Fruit fly (Drosophila melanogaster): ENCODE data around the gene Edem1.
A peak's percentile ranks its signal among the peaks of the same experiment; 100 is the strongest.

The Edem1 gene

dm6 chrX:1877107-1877736 lies 31.4 kb downstream of the Edem1 start, which contains the start of the genes CG14817 and CG14805 (continued):
- no peak for TF ChIP-seq oc (tag; optimal IDR thresholded peaks at IDR 0.05)
- peak; percentile 67 for TF ChIP-seq CG34224 (GFP tag; IDR thresholded peaks at IDR 0.05; ENCODE audit: partially characterized antibody)
- peak; percentile 19; the same call in 1 of the 3 replicates for TF ChIP-seq row (GFP tag; IDR thresholded peaks at IDR 0.05)
- peak; percentile 77; the same call in 2 of the 3 replicates for TF ChIP-seq CG11456 (GFP tag; IDR thresholded peaks at IDR 0.05)
- peak; percentile 53 for TF ChIP-seq fd3F (GFP tag; optimal IDR thresholded peaks at IDR 0.05)
- TF ChIP-seq crp (GFP tag; optimal IDR thresholded peaks at IDR 0.05): peak in 1 of 2 experiments; percentile 22
- peak; percentile 89 for TF ChIP-seq CG12659 (GFP tag; optimal IDR thresholded peaks at IDR 0.05)
- peak; percentile 58 for TF ChIP-seq CG16813 (GFP tag; IDR thresholded peaks at IDR 0.05; ENCODE audit: partially characterized antibody)
- TF ChIP-seq CG1647 (GFP tag; optimal IDR thresholded peaks at IDR 0.05): peak; percentile 52
- no peak for TF ChIP-seq CG14860 (GFP tag; IDR thresholded peaks at IDR 0.05; ENCODE audit: partially characterized antibody)
- TF ChIP-seq CG13894 (tag; optimal IDR thresholded peaks at IDR 0.05): peak; percentile 80
- peak; percentile 65 for TF ChIP-seq NC2β (GFP tag; optimal IDR thresholded peaks at IDR 0.05)
- 0 out of 2 replicates have a peak, but pooled peaks have one; percentile 38 for TF ChIP-seq slbo (GFP tag; IDR thresholded peaks at IDR 0.05)
- TF ChIP-seq CG3281 (GFP tag; optimal IDR thresholded peaks at IDR 0.05): peak; percentile 89
- no peak for TF ChIP-seq CG4820 (GFP tag; optimal IDR thresholded peaks at IDR 0.05)
- peak; percentile 37 for TF ChIP-seq Max (GFP tag; optimal IDR thresholded peaks at IDR 0.05)
- TF ChIP-seq gcm (GFP tag; optimal IDR thresholded peaks at IDR 0.05): peak; percentile 79
- TF ChIP-seq CG30431 (GFP tag; optimal IDR thresholded peaks at IDR 0.05): peak; percentile 22
- TF ChIP-seq Hmr (GFP tag; optimal IDR thresholded peaks at IDR 0.05): peak; percentile 88
- TF ChIP-seq CG13287 (GFP tag; IDR thresholded peaks at IDR 0.05; ENCODE audit: partially characterized antibody): peak; percentile 70
- TF ChIP-seq CG33213 (GFP tag; optimal IDR thresholded peaks at IDR 0.05): peak; percentile 64
- TF ChIP-seq Kr (GFP tag; optimal IDR thresholded peaks at IDR 0.05): no peak
- TF ChIP-seq mirr (GFP tag; optimal IDR thresholded peaks at IDR 0.05): peak; percentile 93
- TF ChIP-seq CG14014 (GFP tag; IDR thresholded peaks at IDR 0.05): peak; percentile 22; the same call in 1 of the 2 replicates
- TF ChIP-seq Chrac-16 (GFP tag; optimal IDR thresholded peaks at IDR 0.05): no peak
- no peak for TF ChIP-seq CG8765 (GFP tag; IDR thresholded peaks at IDR 0.05)
- no peak for TF ChIP-seq HmgD (GFP tag; optimal IDR thresholded peaks at IDR 0.05)
- TF ChIP-seq cas (GFP tag; IDR thresholded peaks at IDR 0.05): no peak
- TF ChIP-seq vvl (GFP tag; IDR thresholded peaks at IDR 0.05): peak; percentile 67
- peak; percentile 53 for TF ChIP-seq nmo (GFP tag; optimal IDR thresholded peaks at IDR 0.05)
- peak; percentile 84 for TF ChIP-seq HHEX (GFP tag; optimal IDR thresholded peaks at IDR 0.05)
- TF ChIP-seq CG7556 (GFP tag; optimal IDR thresholded peaks at IDR 0.05): peak; percentile 45
- TF ChIP-seq CG32767 (GFP tag; IDR thresholded peaks at IDR 0.05): no peak
- no peak for TF ChIP-seq Drgx (GFP tag; IDR thresholded peaks at IDR 0.05)
- no peak for TF ChIP-seq CG5245 (GFP tag; optimal IDR thresholded peaks at IDR 0.05)
- TF ChIP-seq CG1024 (GFP tag; IDR thresholded peaks at IDR 0.05): no peak
- 0 out of 3 replicates have a peak, but pooled peaks have one; percentile 22 for TF ChIP-seq Optix (GFP tag; IDR thresholded peaks at IDR 0.05)
- peak; percentile 64 for TF ChIP-seq CG2712 (tag; optimal IDR thresholded peaks at IDR 0.05)
- no peak for TF ChIP-seq Stat92E (GFP tag; optimal IDR thresholded peaks at IDR 0.05)
- peak; percentile 76 for TF ChIP-seq CG12391 (tag; optimal IDR thresholded peaks at IDR 0.05)
- peak; percentile 76 for TF ChIP-seq onecut (GFP tag; IDR thresholded peaks at IDR 0.05)
- no peak for TF ChIP-seq CG8944 (GFP tag; optimal IDR thresholded peaks at IDR 0.05)
- TF ChIP-seq az2 (GFP tag; optimal IDR thresholded peaks at IDR 0.05): peak; percentile 29
- TF ChIP-seq Gsc (GFP tag; IDR thresholded peaks at IDR 0.05): no peak
- TF ChIP-seq CG9932 (GFP tag; IDR thresholded peaks at IDR 0.05): no peak; the same call in 1 of the 2 replicates
- peak; percentile 56 for TF ChIP-seq kni (GFP tag; optimal IDR thresholded peaks at IDR 0.05)
- peak; percentile 12 for TF ChIP-seq her (GFP tag; optimal IDR thresholded peaks at IDR 0.05)
- TF ChIP-seq B-H1 (GFP tag; IDR thresholded peaks at IDR 0.05): no peak
- TF ChIP-seq gsb-n (tag; optimal IDR thresholded peaks at IDR 0.05): peak; percentile 67
